Fruit fly (Drosophila melanogaster) whole organism, embryonic: Measurements from ENCODE around the gene CG15337.
A peak's percentile ranks its signal among the peaks of the same experiment; 100 is the strongest.

Experiments
- Ada2b ChIP-seq: fragments of 200-800 bp; sonication (Bioruptor generic); IDR thresholded peaks from 2 replicates; pipeline ENCODE4 v1.3.6; 2022; ENCODE audit warnings: missing biosample characterization, missing genetic modification characterization
- B-H2 ChIP-seq: fragments of 200-800 bp; sonication (Bioruptor generic); optimal IDR thresholded peaks from 2 replicates; lab custom pipeline; 2018; ENCODE audit warnings: missing biosample characterization, mild to moderate bottlenecking, missing genetic modification characterization
- CG10209 ChIP-seq: fragments of 200-800 bp; sonication (Bioruptor generic); optimal IDR thresholded peaks from 3 replicates; lab custom pipeline; 2017; ENCODE audit warnings: missing biosample characterization, mild to moderate bottlenecking, missing genetic modification characterization, missing genetic modification reagents
- CG10654 ChIP-seq: fragments of 200-800 bp; sonication (Bioruptor generic); optimal IDR thresholded peaks from 2 replicates; lab custom pipeline; 2016; ENCODE audit warnings: missing biosample characterization, missing genetic modification characterization
- CG11247 ChIP-seq: fragments of 200-800 bp; sonication (Bioruptor generic); IDR thresholded peaks from 2 replicates; pipeline ENCODE4 v1.3.6; 2022; ENCODE audit warnings: missing biosample characterization, missing genetic modification characterization
- CG12744 ChIP-seq: fragments of 200-800 bp; sonication (Bioruptor generic); optimal IDR thresholded peaks from 2 replicates; lab custom pipeline; 2016; ENCODE audit warnings: missing biosample characterization, missing genetic modification characterization
- CG12942 ChIP-seq: fragments of 200-800 bp; sonication (Bioruptor generic); optimal IDR thresholded peaks from 3 replicates; lab custom pipeline; 2016; ENCODE audit warnings: missing biosample characterization, missing genetic modification characterization
- CG31441 ChIP-seq: fragments of 200-800 bp; sonication (Bioruptor generic); IDR thresholded peaks from 2 replicates; pipeline ENCODE4 v1.3.6; 2022; ENCODE audit warnings: missing biosample characterization, missing genetic modification characterization
- CG32532 ChIP-seq: fragments of 200-800 bp; sonication (Bioruptor generic); IDR thresholded peaks from 2 replicates; pipeline ENCODE4 v1.3.6; 2022; ENCODE audit warnings: missing biosample characterization, missing genetic modification characterization
- CG32767 ChIP-seq: fragments of 200-800 bp; sonication (Bioruptor generic); IDR thresholded peaks from 2 replicates; pipeline ENCODE4 v1.3.6; 2022; ENCODE audit warnings: missing biosample characterization, missing genetic modification characterization
- CG3407 ChIP-seq: fragments of 200-800 bp; sonication (Bioruptor generic); optimal IDR thresholded peaks from 2 replicates; lab custom pipeline; 2018; ENCODE audit warnings: missing biosample characterization, mild to moderate bottlenecking, missing genetic modification characterization
- CG34376 ChIP-seq: fragments of 200-800 bp; sonication (Bioruptor generic); optimal IDR thresholded peaks from 2 replicates; lab custom pipeline; 2018; ENCODE audit warnings: missing biosample characterization, mild to moderate bottlenecking, missing genetic modification characterization
- CG4282 ChIP-seq: fragments of 200-800 bp; sonication (Bioruptor generic); optimal IDR thresholded peaks from 2 replicates; lab custom pipeline; 2016; ENCODE audit warnings: missing biosample characterization, missing genetic modification characterization
- CG4424 ChIP-seq: fragments of 200-800 bp; sonication (Bioruptor generic); optimal IDR thresholded peaks from 3 replicates; lab custom pipeline; 2016; ENCODE audit warnings: missing biosample characterization, missing genetic modification characterization
- CG4820 ChIP-seq: fragments of 200-800 bp; sonication (Bioruptor generic); optimal IDR thresholded peaks from 3 replicates; lab custom pipeline; 2016; ENCODE audit warnings: missing biosample characterization, missing genetic modification characterization
- CG6175 ChIP-seq: fragments of 200-800 bp; sonication (Bioruptor generic); IDR thresholded peaks from 3 replicates; pipeline ENCODE4 v1.3.6; 2022; ENCODE audit warnings: missing biosample characterization, missing genetic modification characterization
- CG6765 ChIP-seq: fragments of 200-800 bp; sonication (Bioruptor generic); optimal IDR thresholded peaks from 3 replicates; lab custom pipeline; 2017; ENCODE audit warnings: missing biosample characterization, mild to moderate bottlenecking, missing genetic modification characterization
- CG7745 ChIP-seq: fragments of 200-800 bp; sonication (Bioruptor generic); optimal IDR thresholded peaks from 2 replicates; lab custom pipeline; 2018; ENCODE audit warnings: missing biosample characterization, mild to moderate bottlenecking, missing genetic modification characterization, moderate library complexity
- CG8281 ChIP-seq: fragments of 200-800 bp; sonication (Bioruptor generic); optimal IDR thresholded peaks from 2 replicates; lab custom pipeline; 2018; ENCODE audit warnings: missing biosample characterization, mild to moderate bottlenecking, missing genetic modification characterization, moderate library complexity
- CG9797 ChIP-seq: fragments of 200-800 bp; sonication (Bioruptor generic); optimal IDR thresholded peaks from 3 replicates; lab custom pipeline; 2018; ENCODE audit warnings: missing biosample characterization, mild to moderate bottlenecking, missing genetic modification characterization
- CHES-1-like ChIP-seq: fragments of 200-800 bp; sonication (Bioruptor generic); optimal IDR thresholded peaks from 2 replicates; lab custom pipeline; 2016; ENCODE audit warnings: missing biosample characterization, missing genetic modification characterization
- CoRest ChIP-seq: fragments of 200-800 bp; sonication (Bioruptor generic); optimal IDR thresholded peaks from 3 replicates; lab custom pipeline; 2018; ENCODE audit warnings: missing biosample characterization, mild to moderate bottlenecking, missing genetic modification characterization, moderate library complexity
- Dbx ChIP-seq: fragments of 200-800 bp; sonication (Bioruptor generic); IDR thresholded peaks from 3 replicates; pipeline ENCODE4 v1.3.6; 2022; ENCODE audit warnings: missing biosample characterization, missing genetic modification characterization
- Dref ChIP-seq: fragments of 200-800 bp; sonication (Bioruptor generic); IDR thresholded peaks from 2 replicates; pipeline ENCODE4 v1.3.6; 2022; ENCODE audit warnings: missing biosample characterization, missing genetic modification characterization
- HLH3B ChIP-seq: fragments of 200-800 bp; sonication (Bioruptor generic); IDR thresholded peaks from 2 replicates; pipeline ENCODE4 v1.3.6; 2022; ENCODE audit warnings: missing biosample characterization, missing genetic modification characterization
- HLHmδ ChIP-seq: fragments of 200-800 bp; sonication (Bioruptor generic); optimal IDR thresholded peaks from 2 replicates; lab custom pipeline; 2018; ENCODE audit warnings: missing biosample characterization, mild to moderate bottlenecking, missing genetic modification characterization, moderate library complexity
- Mad ChIP-seq: fragments of 200-800 bp; sonication (Bioruptor generic); optimal IDR thresholded peaks from 2 replicates; lab custom pipeline; 2016; ENCODE audit warnings: missing biosample characterization, missing genetic modification characterization
- Mes4 ChIP-seq: fragments of 200-800 bp; sonication (Bioruptor generic); optimal IDR thresholded peaks from 2 replicates; lab custom pipeline; 2016; ENCODE audit warnings: missing biosample characterization, missing genetic modification characterization
- PHDP ChIP-seq: fragments of 200-800 bp; sonication (Bioruptor generic); optimal IDR thresholded peaks from 3 replicates; lab custom pipeline; 2018; ENCODE audit warnings: missing biosample characterization, mild to moderate bottlenecking, missing genetic modification characterization, moderate library complexity
- Sin3A ChIP-seq: fragments of >200 bp; optimal IDR thresholded peaks from 2 replicates; lab custom pipeline; 2018
- TFAM ChIP-seq: fragments of 200-800 bp; sonication (Bioruptor generic); optimal IDR thresholded peaks from 2 replicates; lab custom pipeline; 2017; ENCODE audit warnings: missing biosample characterization, missing genetic modification characterization, inconsistent platforms
- Vsx1 ChIP-seq: fragments of 200-800 bp; sonication (Bioruptor generic); optimal IDR thresholded peaks from 2 replicates; lab custom pipeline; 2017; ENCODE audit warnings: missing biosample characterization, mild to moderate bottlenecking, missing genetic modification characterization, missing genetic modification reagents
- amos ChIP-seq: fragments of 200-800 bp; sonication (Bioruptor generic); IDR thresholded peaks from 2 replicates; pipeline ENCODE4 v1.3.6; 2022; ENCODE audit warnings: missing biosample characterization, missing genetic modification characterization; ENCODE audit not compliant: partially characterized antibody
- bcd ChIP-seq: fragments of 200-800 bp; sonication (Bioruptor generic); optimal IDR thresholded peaks from 2 replicates; lab custom pipeline; 2017; ENCODE audit warnings: missing biosample characterization, mild to moderate bottlenecking, missing genetic modification characterization
- cad ChIP-seq: fragments of >200 bp; optimal IDR thresholded peaks from 2 replicates; lab custom pipeline; 2017; ENCODE audit warnings: missing biosample characterization, missing genetic modification characterization
- crc ChIP-seq: fragments of 200-800 bp; sonication (Bioruptor generic); optimal IDR thresholded peaks from 2 replicates; lab custom pipeline; 2016; ENCODE audit warnings: missing biosample characterization, missing genetic modification characterization
- crol ChIP-seq: fragments of 200-800 bp; sonication (Bioruptor generic); IDR thresholded peaks from 2 replicates; pipeline ENCODE4 v1.3.6; 2022; ENCODE audit warnings: missing biosample characterization, missing genetic modification characterization
- dati ChIP-seq: fragments of 200-800 bp; sonication (Bioruptor generic); IDR thresholded peaks from 2 replicates; pipeline ENCODE4 v1.3.6; 2022; ENCODE audit warnings: missing biosample characterization, missing genetic modification characterization
- eve ChIP-seq, 2 experiments: fragments of >200 bp; optimal IDR thresholded peaks; 2 replicates each; lab custom pipeline; 2017; ENCODE audit warnings: missing biosample characterization in 2 of 2, missing genetic modification characterization in 2 of 2
- ewg ChIP-seq: fragments of 200-800 bp; sonication (Bioruptor generic); optimal IDR thresholded peaks from 3 replicates; lab custom pipeline; 2017; ENCODE audit warnings: mild to moderate bottlenecking, missing biosample characterization, missing genetic modification reagents, missing genetic modification characterization
- fru ChIP-seq: fragments of >200 bp; optimal IDR thresholded peaks from 2 replicates; lab custom pipeline; 2017
- gcm ChIP-seq: fragments of 200-800 bp; sonication (Bioruptor generic); optimal IDR thresholded peaks from 2 replicates; lab custom pipeline; 2019; ENCODE audit warnings: missing biosample characterization, mild to moderate bottlenecking, missing genetic modification characterization, moderate library complexity
- lbe ChIP-seq: fragments of 200-800 bp; sonication (Bioruptor generic); optimal IDR thresholded peaks from 2 replicates; lab custom pipeline; 2016; ENCODE audit warnings: missing biosample characterization, mild to moderate bottlenecking, missing genetic modification characterization
- mam ChIP-seq: fragments of 200-800 bp; sonication (Bioruptor generic); optimal IDR thresholded peaks from 3 replicates; lab custom pipeline; 2016; ENCODE audit warnings: missing biosample characterization, missing genetic modification characterization
- pho ChIP-seq: fragments of 200-800 bp; sonication (Bioruptor generic); optimal IDR thresholded peaks from 2 replicates; lab custom pipeline; 2016; ENCODE audit warnings: missing biosample characterization, missing genetic modification characterization
- prd ChIP-seq, 3 experiments: fragments of >200 bp in 2 of 3; fragments of 200-800 bp in 1 of 3; sonication (Bioruptor generic) in 1 of 3; optimal IDR thresholded peaks in 2 of 3; IDR thresholded peaks in 1 of 3; 2 replicates in 2 of 3; 3 replicates in 1 of 3; pipeline versions ENCODE4 v1.3.6 to Lab custom; 2017 to 2022; ENCODE audit warnings: missing biosample characterization in 1 of 3, missing genetic modification characterization in 1 of 3
- sisA ChIP-seq: fragments of 200-800 bp; sonication (Bioruptor generic); IDR thresholded peaks from 2 replicates; pipeline ENCODE4 v1.3.6; 2022; ENCODE audit warnings: missing biosample characterization, missing genetic modification characterization
- sob ChIP-seq: fragments of 200-800 bp; sonication (Bioruptor generic); IDR thresholded peaks from 2 replicates; pipeline ENCODE4 v1.3.6; 2022; ENCODE audit warnings: missing biosample characterization, missing genetic modification characterization
- unc-4 ChIP-seq: fragments of 200-800 bp; sonication (Bioruptor generic); IDR thresholded peaks from 2 replicates; pipeline ENCODE4 v1.3.6; 2022; ENCODE audit warnings: missing biosample characterization, missing genetic modification characterization; ENCODE audit not compliant: partially characterized antibody
- wdn ChIP-seq: fragments of 200-800 bp; sonication (Bioruptor generic); IDR thresholded peaks from 2 replicates; pipeline ENCODE4 v1.3.6; 2022; ENCODE audit warnings: missing biosample characterization, missing genetic modification characterization
- wek ChIP-seq: fragments of 200-800 bp; sonication (Bioruptor generic); optimal IDR thresholded peaks from 3 replicates; lab custom pipeline; 2018; ENCODE audit warnings: missing biosample characterization, mild to moderate bottlenecking, missing genetic modification characterization, moderate library complexity
- zfh1 ChIP-seq: fragments of 200-800 bp; sonication (Bioruptor generic); IDR thresholded peaks from 3 replicates; pipeline ENCODE4 v1.3.6; 2022; ENCODE audit warnings: missing biosample characterization, missing genetic modification characterization

Gene CG15337

dm6 chrX:8157294-8157693 is 2.6 kb upstream of the CG15337 start, which contains the start of the genes Traf6 and GIIIspla2 (continued):
- TF ChIP-seq CG4820 (GFP tag; lab: Kevin White, UChicago) = peak; percentile 42
- no peak for TF ChIP-seq amos (GFP tag; lab: Robert Waterston, UW)
- TF ChIP-seq lbe (GFP tag; lab: Kevin White, UChicago) = peak; percentile 60
- TF ChIP-seq CG4424 (GFP tag; lab: Kevin White, UChicago) = peak; percentile 65
- peak; percentile 76 for TF ChIP-seq sisA (GFP tag; lab: Robert Waterston, UW)
- no peak for TF ChIP-seq dati (GFP tag; lab: Robert Waterston, UW)
- peak; percentile 52 for TF ChIP-seq wek (GFP tag; lab: Kevin White, UChicago)
- peak; percentile 63 for TF ChIP-seq CG11247 (GFP tag; lab: Robert Waterston, UW)
- peak; percentile 71 for TF ChIP-seq HLH3B (GFP tag; lab: Robert Waterston, UW)
- peak; percentile 40 for TF ChIP-seq gcm (GFP tag; lab: Kevin White, UChicago)
- peak; percentile 14 for TF ChIP-seq CG12744 (GFP tag; lab: Kevin White, UChicago)
- TF ChIP-seq wdn (GFP tag; lab: Robert Waterston, UW) = peak; percentile 59; the same call in 1 of the 2 replicates
- peak; percentile 65 for TF ChIP-seq Ada2b
- TF ChIP-seq bcd (GFP tag; lab: Kevin White, UChicago) = peak; percentile 72
- no peak for TF ChIP-seq TFAM (GFP tag; lab: Kevin White, UChicago)
- TF ChIP-seq CG32767 (GFP tag; lab: Robert Waterston, UW) = peak; percentile 84
- TF ChIP-seq Sin3A (lab: Kevin White, UChicago) = peak; percentile 75
- TF ChIP-seq CG31441 = no peak; the same call in 1 of the 2 replicates
- TF ChIP-seq CG7745 (tag; lab: Kevin White, UChicago) = no peak
- TF ChIP-seq CG3407 (GFP tag; lab: Kevin White, UChicago) = peak; percentile 48
- TF ChIP-seq prd (optimal IDR thresholded peaks at IDR 0.05; lab: Kevin White, UChicago) = no peak
- peak; percentile 78 for TF ChIP-seq prd (GFP tag; IDR thresholded peaks at IDR 0.05; lab: Robert Waterston, UW)
- no peak for TF ChIP-seq fru (lab: Kevin White, UChicago)
- TF ChIP-seq CoRest (tag; lab: Kevin White, UChicago) = peak; percentile 82
- peak; percentile 83 for TF ChIP-seq CG32532
- TF ChIP-seq PHDP (tag; lab: Kevin White, UChicago) = peak; percentile 80
- no peak for TF ChIP-seq eve (GFP tag; optimal IDR thresholded peaks at IDR 0.05; lab: Kevin White, UChicago)
- TF ChIP-seq crol (GFP tag; lab: Robert Waterston, UW) = no peak
- peak; percentile 31 for TF ChIP-seq Mes4 (GFP tag; lab: Kevin White, UChicago)
- peak; percentile 70 for TF ChIP-seq Mad (GFP tag; lab: Kevin White, UChicago)
- no peak for TF ChIP-seq cad (GFP tag; lab: Kevin White, UChicago)
- TF ChIP-seq HLHmδ (GFP tag; lab: Kevin White, UChicago) = no peak
- peak; percentile 72 for TF ChIP-seq CG10209
- TF ChIP-seq CG6175 (GFP tag; lab: Robert Waterston, UW) = no peak
- peak; percentile 55 for TF ChIP-seq CG10654 (GFP tag; lab: Kevin White, UChicago)
- no peak for TF ChIP-seq Vsx1 (GFP tag; lab: Kevin White, UChicago)
- TF ChIP-seq CG34376 (GFP tag; lab: Kevin White, UChicago) = peak; percentile 42
- TF ChIP-seq mam (GFP tag; lab: Kevin White, UChicago) = peak; percentile 79
- TF ChIP-seq CG9797 = peak; percentile 45
- TF ChIP-seq Dbx (GFP tag; lab: Robert Waterston, UW) = peak; percentile 81
- TF ChIP-seq ewg = peak; percentile 75
- TF ChIP-seq B-H2 (GFP tag; lab: Kevin White, UChicago) = peak; percentile 86
- peak; percentile 23 for TF ChIP-seq crc (GFP tag; lab: Kevin White, UChicago)
- TF ChIP-seq CG12942 (GFP tag; lab: Kevin White, UChicago) = peak; percentile 56
- peak; percentile 53 for TF ChIP-seq CHES-1-like (GFP tag; lab: Kevin White, UChicago)
- TF ChIP-seq pho (GFP tag; lab: Kevin White, UChicago) = peak; percentile 77
- peak; percentile 85 for TF ChIP-seq sob (GFP tag; lab: Robert Waterston, UW)
- TF ChIP-seq CG4282 (GFP tag; lab: Kevin White, UChicago) = no peak
- TF ChIP-seq CG8281 (tag; lab: Kevin White, UChicago) = peak; percentile 11
- peak; percentile 83 for TF ChIP-seq zfh1 (GFP tag; lab: Robert Waterston, UW)
- TF ChIP-seq unc-4 = 0 out of 2 replicates have a peak, but pooled peaks have one; percentile 25
- peak; percentile 31; the same call in 1 of the 2 replicates for TF ChIP-seq Dref (GFP tag; lab: Robert Waterston, UW)
- peak; percentile 30 for TF ChIP-seq CG6765 (GFP tag; lab: Kevin White, UChicago)
